Fruit fly (Drosophila melanogaster) whole organism, prepupa: Measurements from ENCODE around the gene CG7367.
"Not testable (repeated sequence)": the region's sequence is repeated elsewhere in the genome, so short reads cannot be mapped to it uniquely, and the experiment has no call there.

Experiments
- Blimp-1 ChIP-seq: fragments of 200-800 bp; sonication (Bioruptor generic); optimal IDR thresholded peaks from 3 replicates; lab custom pipeline; 2017; ENCODE audit warnings: missing biosample characterization, missing genetic modification characterization, mild to moderate bottlenecking, moderate library complexity, missing genetic modification reagents
- CG11762 ChIP-seq: fragments of 200-800 bp; sonication (Bioruptor generic); optimal IDR thresholded peaks from 3 replicates; lab custom pipeline; 2016; ENCODE audit warnings: missing biosample characterization, missing genetic modification characterization; ENCODE audit not compliant: insufficient read depth
- CG31627 ChIP-seq: fragments of 200-800 bp; sonication (Bioruptor generic); optimal IDR thresholded peaks from 3 replicates; lab custom pipeline; 2016; ENCODE audit warnings: missing biosample characterization, missing genetic modification characterization
- Eip78C ChIP-seq: fragments of 200-800 bp; sonication (Bioruptor generic); peaks from one replicate; lab custom pipeline; 2016; ENCODE audit warnings: missing biosample characterization, missing genetic modification characterization
- Ets21C ChIP-seq: fragments of 200-800 bp; sonication (Bioruptor generic); optimal IDR thresholded peaks from 3 replicates; lab custom pipeline; 2016; ENCODE audit warnings: missing biosample characterization, missing genetic modification characterization
- Hr4 ChIP-seq: fragments of 200-800 bp; sonication (Bioruptor generic); optimal IDR thresholded peaks from 3 replicates; lab custom pipeline; 2016; ENCODE audit warnings: missing biosample characterization, missing genetic modification characterization
- Met ChIP-seq: fragments of 200-800 bp; sonication (Bioruptor generic); optimal IDR thresholded peaks from 3 replicates; lab custom pipeline; 2016; ENCODE audit warnings: missing biosample characterization, missing genetic modification characterization
- OdsH ChIP-seq: fragments of 200-800 bp; sonication (Bioruptor generic); optimal IDR thresholded peaks from 3 replicates; lab custom pipeline; 2016; ENCODE audit warnings: missing biosample characterization, missing genetic modification characterization
- Sox14 ChIP-seq: fragments of 200-800 bp; sonication (Bioruptor generic); optimal IDR thresholded peaks from 3 replicates; lab custom pipeline; 2016; ENCODE audit warnings: missing biosample characterization, missing genetic modification characterization
- Sox15 ChIP-seq: fragments of 200-800 bp; sonication (Bioruptor generic); optimal IDR thresholded peaks from 3 replicates; lab custom pipeline; 2016; ENCODE audit warnings: missing biosample characterization, missing genetic modification characterization
- acj6 ChIP-seq: fragments of 200-800 bp; sonication (Bioruptor generic); optimal IDR thresholded peaks from 3 replicates; lab custom pipeline; 2016; ENCODE audit warnings: missing biosample characterization, missing genetic modification characterization
- cyc ChIP-seq: fragments of 200-800 bp; sonication (Bioruptor generic); optimal IDR thresholded peaks from 3 replicates; lab custom pipeline; 2016; ENCODE audit warnings: missing biosample characterization, missing genetic modification characterization
- dsx ChIP-seq: fragments of 200-800 bp; optimal IDR thresholded peaks from 3 replicates; lab custom pipeline; 2019; ENCODE audit warnings: missing biosample characterization, mild to moderate bottlenecking, missing genetic modification characterization, moderate library complexity; ENCODE audit not compliant: poor library complexity, severe bottlenecking
- eg ChIP-seq: fragments of 200-800 bp; sonication (Bioruptor generic); IDR thresholded peaks from 3 replicates; pipeline ENCODE4 v1.3.6; 2022; ENCODE audit warnings: missing biosample characterization, missing genetic modification characterization
- ss ChIP-seq, 2 experiments: fragments of 200-800 bp; sonication (Bioruptor generic); optimal IDR thresholded peaks; 2 replicates in 1 of 2; 3 replicates in 1 of 2; lab custom pipeline; 2017 to 2018; ENCODE audit warnings: mild to moderate bottlenecking in 2 of 2, missing biosample characterization in 2 of 2, missing genetic modification characterization in 2 of 2, moderate library complexity in 1 of 2
- svp ChIP-seq: fragments of 200-800 bp; sonication (Bioruptor generic); peaks from one replicate; lab custom pipeline; 2016; ENCODE audit warnings: missing biosample characterization, missing genetic modification characterization
- vri ChIP-seq: fragments of 200-800 bp; sonication (Bioruptor generic); optimal IDR thresholded peaks from 3 replicates; lab custom pipeline; 2016; ENCODE audit warnings: missing biosample characterization, mild to moderate bottlenecking, missing genetic modification characterization

The CG7367 gene

dm6 chr2L:7984059-7984800, 55.4 kb downstream of the CG7367 start, which contains the start of gene Snoo (continued):
- TF ChIP-seq dsx (peak; percentile 46), Met (GFP tag; lab: Kevin White, UChicago) (no peak), CG31627 (GFP tag; lab: Kevin White, UChicago) (no peak), eg (GFP tag; lab: Robert Waterston, UW) (peak; percentile 50; the same call in 2 of the 3 replicates), svp (GFP tag; lab: Kevin White, UChicago) (peak; percentile 56), Sox15 (GFP tag; lab: Kevin White, UChicago) (no peak), Sox14 (peak; percentile 7), vri (GFP tag; lab: Kevin White, UChicago) (peak; percentile 17), acj6 (GFP tag; lab: Kevin White, UChicago) (no peak), cyc (GFP tag; lab: Kevin White, UChicago) (peak; percentile 4), ss (GFP tag; optimal IDR thresholded peaks at IDR 0.05; lab: Kevin White, UChicago) (peak in 1 of 2 experiments; percentile 9), Blimp-1 (GFP tag; lab: Kevin White, UChicago) (no peak), Hr4 (GFP tag; lab: Kevin White, UChicago) (no peak), Eip78C (GFP tag; lab: Kevin White, UChicago) (peak; percentile 75), Ets21C (GFP tag; lab: Kevin White, UChicago) (no peak), OdsH (GFP tag; lab: Kevin White, UChicago) (no peak)

dm6 chr2L:7983646-7984045, 55.9 kb downstream of the CG7367 start, which contains the start of gene CG7231:
Gene CG7231 (plus strand): TSS chr2L:7983946.
- TF ChIP-seq CG11762, Eip78C, Blimp-1 (GFP tag; lab: Kevin White, UChicago): not testable (repeated sequence)
